Worm (Caenorhabditis elegans) whole organism, L3 larva: ENCODE results near the gene ZK622.5.

ENCODE experiments used
- R02D3.7 ChIP-seq: fragments of 150-350 bp; optimal IDR thresholded peaks from 2 replicates; lab custom pipeline; 2014; ENCODE audit warnings: missing biosample characterization, missing genetic modification characterization
- aly-2 ChIP-seq: fragments of 150-350 bp; optimal IDR thresholded peaks from 2 replicates; lab custom pipeline; 2014; ENCODE audit warnings: missing biosample characterization, missing genetic modification characterization
- ama-1 ChIP-seq: fragments of 150-350 bp; optimal IDR thresholded peaks from 2 replicates; lab custom pipeline; 2018
- ceh-16 ChIP-seq: sonication (generic microtip); optimal IDR thresholded peaks from 2 replicates; lab custom pipeline; 2017; ENCODE audit warnings: missing biosample characterization, missing genetic modification characterization
- ceh-28 ChIP-seq: fragments of 150-350 bp; optimal IDR thresholded peaks from 2 replicates; lab custom pipeline; 2014; ENCODE audit warnings: missing biosample characterization, missing genetic modification reagents, missing genetic modification characterization
- ceh-82 ChIP-seq: fragments of 150-350 bp; optimal IDR thresholded peaks from 2 replicates; lab custom pipeline; 2014; ENCODE audit warnings: missing biosample characterization, missing genetic modification characterization
- daf-12 ChIP-seq: fragments of 150-350 bp; optimal IDR thresholded peaks from 2 replicates; lab custom pipeline; 2014; ENCODE audit warnings: missing biosample characterization, missing genetic modification reagents, missing genetic modification characterization
- egl-27 ChIP-seq: sonication (generic microtip); optimal IDR thresholded peaks from 4 replicates; lab custom pipeline; 2017; ENCODE audit warnings: missing biosample characterization, missing genetic modification reagents, missing genetic modification characterization
- egl-5 ChIP-seq: fragments of 150-350 bp; optimal IDR thresholded peaks from 2 replicates; lab custom pipeline; 2017; ENCODE audit warnings: missing biosample characterization, missing genetic modification reagents, missing genetic modification characterization, inconsistent platforms
- elt-1 ChIP-seq: fragments of 150-350 bp; optimal IDR thresholded peaks from 2 replicates; lab custom pipeline; 2014; ENCODE audit warnings: missing biosample characterization, missing genetic modification characterization
- elt-2 ChIP-seq: sonication (generic microtip); optimal IDR thresholded peaks from 2 replicates; lab custom pipeline; 2016; ENCODE audit warnings: missing genetic modification reagents, mild to moderate bottlenecking, missing genetic modification characterization, missing compliant biosample characterization
- elt-3 ChIP-seq, 3 experiments: fragments of 150-350 bp in 1 of 3; sonication (generic microtip) in 2 of 3; optimal IDR thresholded peaks; 2 replicates in 2 of 3; 4 replicates in 1 of 3; lab custom pipeline; 2014 to 2017; ENCODE audit warnings: missing biosample characterization in 3 of 3, missing genetic modification characterization in 3 of 3
- fkh-10 ChIP-seq: sonication (generic microtip); optimal IDR thresholded peaks from 2 replicates; lab custom pipeline; 2017; ENCODE audit warnings: missing biosample characterization, missing genetic modification reagents, missing genetic modification characterization
- fkh-2 ChIP-seq: fragments of 150-350 bp; optimal IDR thresholded peaks from 2 replicates; lab custom pipeline; 2014; ENCODE audit warnings: missing biosample characterization, missing genetic modification reagents, missing genetic modification characterization
- fos-1 ChIP-seq: fragments of 150-350 bp; optimal IDR thresholded peaks from 2 replicates; lab custom pipeline; 2014; ENCODE audit warnings: missing biosample characterization, missing genetic modification characterization
- hmg-11 ChIP-seq: sonication (generic microtip); optimal IDR thresholded peaks from 2 replicates; lab custom pipeline; 2016; ENCODE audit warnings: missing genetic modification characterization, missing compliant biosample characterization
- jun-1 ChIP-seq: fragments of 150-350 bp; optimal IDR thresholded peaks from 2 replicates; lab custom pipeline; 2014; ENCODE audit warnings: missing biosample characterization, missing genetic modification reagents, missing genetic modification characterization
- lin-15B ChIP-seq: fragments of 150-350 bp; optimal IDR thresholded peaks from 2 replicates; lab custom pipeline; 2014; ENCODE audit warnings: missing biosample characterization, missing genetic modification characterization
- lin-39 ChIP-seq: fragments of 150-350 bp; optimal IDR thresholded peaks from 2 replicates; lab custom pipeline; 2018; ENCODE audit warnings: missing biosample characterization, missing genetic modification reagents, missing genetic modification characterization
- lsy-12 ChIP-seq: sonication (generic microtip); optimal IDR thresholded peaks from 2 replicates; lab custom pipeline; 2016; ENCODE audit warnings: mild to moderate bottlenecking, missing genetic modification characterization, missing compliant biosample characterization
- mml-1 ChIP-seq: fragments of 150-350 bp; sonication (generic microtip); optimal IDR thresholded peaks from 3 replicates; lab custom pipeline; 2014; ENCODE audit warnings: missing biosample characterization, missing genetic modification characterization
- nfya-1 ChIP-seq: sonication (generic microtip); optimal IDR thresholded peaks from 2 replicates; lab custom pipeline; 2017; ENCODE audit warnings: missing genetic modification characterization, mild to moderate bottlenecking, missing compliant biosample characterization, antibody characterized with exemption, moderate library complexity; ENCODE audit not compliant: insufficient read depth
- nhr-11 ChIP-seq: fragments of 150-350 bp; optimal IDR thresholded peaks from 2 replicates; lab custom pipeline; 2014; ENCODE audit warnings: missing biosample characterization, missing genetic modification characterization
- nhr-23 ChIP-seq: fragments of 150-350 bp; optimal IDR thresholded peaks from 2 replicates; lab custom pipeline; 2014; ENCODE audit warnings: missing biosample characterization, missing genetic modification reagents, missing genetic modification characterization
- nhr-237 ChIP-seq: fragments of 150-350 bp; optimal IDR thresholded peaks from 2 replicates; lab custom pipeline; 2014; ENCODE audit warnings: missing biosample characterization, missing genetic modification characterization
- nhr-25 ChIP-seq: sonication (generic microtip); optimal IDR thresholded peaks from 2 replicates; lab custom pipeline; 2017; ENCODE audit warnings: missing biosample characterization, missing genetic modification characterization
- nhr-28 ChIP-seq: fragments of 150-350 bp; optimal IDR thresholded peaks from 2 replicates; lab custom pipeline; 2014; ENCODE audit warnings: missing biosample characterization, missing genetic modification characterization
- nhr-43 ChIP-seq: sonication (generic microtip); optimal IDR thresholded peaks from 2 replicates; lab custom pipeline; 2016; ENCODE audit warnings: mild to moderate bottlenecking, missing genetic modification characterization, missing compliant biosample characterization; ENCODE audit not compliant: poor library complexity, severe bottlenecking
- nhr-67 ChIP-seq: fragments of 150-350 bp; optimal IDR thresholded peaks from 2 replicates; lab custom pipeline; 2014; ENCODE audit warnings: missing biosample characterization, missing genetic modification characterization
- nhr-76 ChIP-seq: fragments of 150-350 bp; sonication (generic microtip); optimal IDR thresholded peaks from 5 replicates; lab custom pipeline; 2014; ENCODE audit warnings: missing biosample characterization, missing genetic modification characterization
- nhr-77 ChIP-seq: fragments of 150-350 bp; optimal IDR thresholded peaks from 2 replicates; lab custom pipeline; 2014; ENCODE audit warnings: missing biosample characterization, missing genetic modification characterization
- pha-4 ChIP-seq: fragments of 150-350 bp; optimal IDR thresholded peaks from 2 replicates; lab custom pipeline; 2014; ENCODE audit warnings: missing biosample characterization, missing genetic modification reagents, missing genetic modification characterization
- pqm-1 ChIP-seq: fragments of 150-350 bp; optimal IDR thresholded peaks from 2 replicates; lab custom pipeline; 2017; ENCODE audit warnings: missing biosample characterization, missing genetic modification characterization, inconsistent platforms
- sea-2 ChIP-seq: fragments of 150-350 bp; sonication (generic microtip); optimal IDR thresholded peaks from 4 replicates; lab custom pipeline; 2014; ENCODE audit warnings: missing biosample characterization, missing genetic modification reagents, missing genetic modification characterization
- skn-1 ChIP-seq: fragments of 150-350 bp; optimal IDR thresholded peaks from 2 replicates; lab custom pipeline; 2014; ENCODE audit warnings: missing biosample characterization, missing genetic modification characterization
- snpc-4 ChIP-seq: fragments of 150-350 bp; optimal IDR thresholded peaks from 2 replicates; lab custom pipeline; 2014; ENCODE audit warnings: missing biosample characterization, missing genetic modification characterization
- tbx-2 ChIP-seq: sonication (generic microtip); optimal IDR thresholded peaks from 2 replicates; lab custom pipeline; 2016; ENCODE audit warnings: mild to moderate bottlenecking, missing genetic modification characterization, missing compliant biosample characterization
- unc-39 ChIP-seq: sonication (generic microtip); optimal IDR thresholded peaks from 4 replicates; lab custom pipeline; 2017; ENCODE audit warnings: missing biosample characterization, missing genetic modification characterization
- unc-62 ChIP-seq: fragments of 150-350 bp; sonication (generic microtip); optimal IDR thresholded peaks from 4 replicates; lab custom pipeline; 2014; ENCODE audit warnings: missing biosample characterization, missing genetic modification reagents, missing genetic modification characterization
- zag-1 ChIP-seq: fragments of 150-350 bp; optimal IDR thresholded peaks from 2 replicates; lab custom pipeline; 2014; ENCODE audit warnings: missing biosample characterization, missing genetic modification characterization
- ztf-11 ChIP-seq: fragments of 150-350 bp; optimal IDR thresholded peaks from 2 replicates; lab custom pipeline; 2014; ENCODE audit warnings: missing biosample characterization, missing genetic modification characterization
- ztf-4 ChIP-seq: fragments of 150-350 bp; optimal IDR thresholded peaks from 2 replicates; lab custom pipeline; 2014; ENCODE audit warnings: missing biosample characterization, missing genetic modification characterization

ZK622.5 gene

ce11 chrII:5334628-5335027 is 45.4 kb downstream of the ZK622.5 start:
- no peak for TF ChIP-seq aly-2 (tag; lab: Kevin White, UChicago)

ce11 chrII:5335370-5336034 is 46.3 kb downstream of the ZK622.5 start:
- TF ChIP-seq ceh-28 (tag; lab: Kevin White, UChicago): no peak
- no peak for TF ChIP-seq daf-12 (tag; lab: Kevin White, UChicago)
- TF ChIP-seq nhr-11 (tag; lab: Kevin White, UChicago): peak; percentile 28
- no peak for TF ChIP-seq nhr-67 (tag; lab: Kevin White, UChicago)
- TF ChIP-seq ceh-82 (tag; lab: Kevin White, UChicago): no peak
- no peak for TF ChIP-seq fos-1 (tag; lab: Kevin White, UChicago)
- TF ChIP-seq jun-1 (tag; lab: Kevin White, UChicago): peak; percentile 11
- peak; percentile 51 for TF ChIP-seq lin-39
- TF ChIP-seq elt-3 (tag; optimal IDR thresholded peaks at IDR 0.05; lab: Kevin White, UChicago): no peak
- peak; percentile 48 for TF ChIP-seq hmg-11 (tag; lab: Kevin White, UChicago)
- no peak for TF ChIP-seq lin-15B
- no peak for TF ChIP-seq lsy-12
- no peak for TF ChIP-seq elt-1
- TF ChIP-seq snpc-4 (tag; lab: Kevin White, UChicago): no peak
- no peak for TF ChIP-seq fkh-2
- no peak for TF ChIP-seq sea-2 (GFP tag; lab: Kevin White, UChicago)
- peak; percentile 11 for TF ChIP-seq elt-2 (tag; lab: Kevin White, UChicago)

DNA sequence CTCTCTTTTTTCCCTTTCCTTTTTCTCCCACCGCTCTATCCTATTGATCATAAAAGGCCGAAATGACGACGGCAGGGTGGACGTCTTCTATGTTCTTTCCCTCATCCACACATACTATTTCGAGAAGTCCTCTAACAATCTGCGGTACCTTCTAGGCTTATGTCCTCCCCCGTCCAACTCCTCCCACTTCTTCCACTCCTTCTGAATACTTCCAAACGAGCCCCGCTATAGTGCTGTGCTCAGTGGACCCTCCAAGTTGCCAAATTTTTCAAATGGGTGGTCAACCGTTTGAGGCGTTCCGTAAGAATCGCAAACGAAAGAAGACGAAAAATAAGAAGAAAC is 46.8 kb downstream of the ZK622.5 start:
- TF ChIP-seq ceh-16 (tag; lab: Kevin White, UChicago) (no peak), zag-1 (tag; lab: Kevin White, UChicago) (peak; percentile 50), lin-15B (peak; percentile 6), tbx-2 (peak; percentile 46), fkh-10 (GFP tag; lab: Kevin White, UChicago) (peak; percentile 68), unc-39 (tag; lab: Kevin White, UChicago) (no peak), lin-39 (peak; percentile 68), ama-1 (lab: Kevin White, UChicago) (peak; percentile 66), nfya-1 (peak; percentile 85), nhr-77 (tag; lab: Kevin White, UChicago) (no peak), sea-2 (GFP tag; lab: Kevin White, UChicago) (peak; percentile 6), egl-5 (tag; lab: Kevin White, UChicago) (peak; percentile 54)

DNA sequence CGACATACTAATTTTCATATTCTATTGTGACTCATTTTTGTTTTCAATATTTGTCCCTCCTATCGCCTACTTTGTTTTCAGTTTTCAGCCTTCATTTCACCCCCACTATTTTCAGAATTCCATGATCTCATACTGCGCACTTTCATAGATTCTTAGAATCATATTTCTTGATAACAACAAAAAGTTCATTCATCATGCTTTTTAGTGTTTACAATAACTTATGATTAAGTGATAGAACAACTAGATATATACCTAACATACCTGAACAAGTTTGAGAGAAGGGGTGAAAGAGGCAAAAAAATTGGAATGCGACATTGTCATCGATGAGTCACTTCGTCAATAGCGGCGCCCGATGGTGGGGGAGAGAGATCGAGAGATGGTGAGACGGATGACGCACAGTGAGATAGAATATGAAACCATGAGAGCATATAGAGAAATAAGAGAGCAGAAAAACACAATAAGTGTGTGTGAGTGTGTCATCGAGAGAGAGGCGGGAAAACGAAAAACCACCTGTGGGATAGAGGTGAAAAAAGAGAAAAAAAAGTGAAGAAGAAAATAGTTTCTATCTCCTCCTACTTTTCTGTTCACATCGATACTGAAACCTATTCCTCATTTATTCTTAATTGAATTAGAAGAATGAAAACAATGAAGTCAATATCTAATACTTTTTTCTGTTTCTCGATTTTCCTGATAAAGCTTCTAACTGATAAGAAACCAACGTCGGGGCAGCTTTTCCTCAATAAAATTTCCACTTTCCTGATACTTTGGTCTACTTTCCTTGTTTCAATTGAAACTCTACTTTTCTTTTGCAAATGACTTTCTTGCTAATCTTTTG is 47.6 kb downstream of the ZK622.5 start:
- TF ChIP-seq ztf-4 (tag; lab: Kevin White, UChicago): peak; percentile 50
- TF ChIP-seq ama-1 (lab: Kevin White, UChicago): no peak
- TF ChIP-seq sea-2 (GFP tag; lab: Kevin White, UChicago): no peak
- TF ChIP-seq pqm-1 (tag; lab: Kevin White, UChicago): peak; percentile 9
- no peak for TF ChIP-seq nhr-67 (tag; lab: Kevin White, UChicago)
- peak; percentile 81 for TF ChIP-seq nfya-1
- TF ChIP-seq nhr-237: no peak
- peak; percentile 29 for TF ChIP-seq unc-62 (GFP tag; lab: Kevin White, UChicago)
- peak; percentile 98 for TF ChIP-seq fos-1 (tag; lab: Kevin White, UChicago)
- TF ChIP-seq elt-2 (tag; lab: Kevin White, UChicago): peak; percentile 81
- peak; percentile 39 for TF ChIP-seq nhr-11 (tag; lab: Kevin White, UChicago)
- no peak for TF ChIP-seq R02D3.7 (tag; lab: Kevin White, UChicago)
- TF ChIP-seq ceh-82 (tag; lab: Kevin White, UChicago): no peak
- TF ChIP-seq egl-5 (tag; lab: Kevin White, UChicago): peak; percentile 9
- TF ChIP-seq lsy-12: peak; percentile 35
- TF ChIP-seq nhr-76 (tag; lab: Kevin White, UChicago): peak; percentile 69
- TF ChIP-seq zag-1 (tag; lab: Kevin White, UChicago): no peak
- no peak for TF ChIP-seq fkh-2
- TF ChIP-seq aly-2 (tag; lab: Kevin White, UChicago): no peak
- TF ChIP-seq nhr-23 (tag; lab: Kevin White, UChicago): peak; percentile 48
- peak; percentile 98 for TF ChIP-seq pha-4 (tag; lab: Kevin White, UChicago)
- TF ChIP-seq ceh-16 (tag; lab: Kevin White, UChicago): no peak
- no peak for TF ChIP-seq skn-1 (tag; lab: Kevin White, UChicago)
- TF ChIP-seq mml-1 (tag; lab: Kevin White, UChicago): no peak
- no peak for TF ChIP-seq elt-1
- no peak for TF ChIP-seq daf-12 (tag; lab: Kevin White, UChicago)
- peak in 1 of 3 experiments; percentile 31 for TF ChIP-seq elt-3 (tag; optimal IDR thresholded peaks at IDR 0.05; lab: Kevin White, UChicago)
- TF ChIP-seq egl-27 (tag; lab: Kevin White, UChicago): peak; percentile 12
- peak; percentile 59 for TF ChIP-seq snpc-4 (tag; lab: Kevin White, UChicago)
- peak; percentile 97 for TF ChIP-seq jun-1 (tag; lab: Kevin White, UChicago)
- peak; percentile 31 for TF ChIP-seq tbx-2
- peak; percentile 22 for TF ChIP-seq nhr-43 (tag; lab: Kevin White, UChicago)
- peak; percentile 62 for TF ChIP-seq nhr-25
- no peak for TF ChIP-seq nhr-28 (tag; lab: Kevin White, UChicago)
- no peak for TF ChIP-seq ztf-11 (tag; lab: Kevin White, UChicago)
